Worm (Caenorhabditis elegans) whole organism, early embryonic: ENCODE data around the gene F14H12.6.

Experiments used
- ceh-13 ChIP-seq: fragments of 200-800 bp; sonication (Bioruptor generic); optimal IDR thresholded peaks from 2 replicates; lab custom pipeline; 2018; ENCODE audit warnings: mild to moderate bottlenecking, missing genetic modification characterization, missing compliant biosample characterization
- ceh-36 ChIP-seq: sonication (generic microtip); optimal IDR thresholded peaks from 2 replicates; lab custom pipeline; 2016; ENCODE audit warnings: missing genetic modification characterization, inconsistent platforms, missing compliant biosample characterization
- flt-1 ChIP-seq: fragments of 200-800 bp; sonication (Bioruptor generic); IDR thresholded peaks from 2 replicates; pipeline ENCODE4 v1.3.6; 2022; ENCODE audit warnings: missing genetic modification characterization, missing compliant biosample characterization
- hmbx-1 ChIP-seq: sonication (generic microtip); optimal IDR thresholded peaks from 2 replicates; lab custom pipeline; 2016; ENCODE audit warnings: mild to moderate bottlenecking, missing genetic modification characterization, missing compliant biosample characterization

DNA sequence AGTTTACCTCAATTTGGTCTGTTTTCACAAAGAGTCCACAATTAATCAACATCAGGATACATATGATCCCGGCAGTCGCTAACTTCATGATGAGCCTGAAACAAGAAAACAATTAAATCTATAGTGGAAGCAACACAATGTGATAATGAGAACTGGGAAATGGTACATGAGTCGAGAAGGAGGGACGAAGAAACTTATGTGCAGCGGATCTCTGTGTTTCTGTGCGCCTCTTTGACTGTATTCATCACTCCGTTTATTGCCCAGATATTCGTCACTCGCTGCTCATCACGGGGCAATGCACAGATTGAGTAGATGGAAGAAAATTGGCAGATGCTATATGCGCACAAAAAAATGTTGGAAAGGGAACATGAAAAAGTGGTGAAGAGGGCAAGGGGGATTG, 8.9 kb upstream of the F14H12.6 start, which contains the start of gene R160.3:
- TF ChIP-seq flt-1 (no peak), ceh-36 (tag; lab: Kevin White, UChicago) (no peak), hmbx-1 (no peak), ceh-13 (GFP tag; lab: Kevin White, UChicago) (no peak)
